Fruit fly (Drosophila melanogaster): ENCODE data around the gene dpr5.
A peak's percentile ranks its signal among the peaks of the same experiment; 100 is the strongest.

Gene dpr5

DNA sequence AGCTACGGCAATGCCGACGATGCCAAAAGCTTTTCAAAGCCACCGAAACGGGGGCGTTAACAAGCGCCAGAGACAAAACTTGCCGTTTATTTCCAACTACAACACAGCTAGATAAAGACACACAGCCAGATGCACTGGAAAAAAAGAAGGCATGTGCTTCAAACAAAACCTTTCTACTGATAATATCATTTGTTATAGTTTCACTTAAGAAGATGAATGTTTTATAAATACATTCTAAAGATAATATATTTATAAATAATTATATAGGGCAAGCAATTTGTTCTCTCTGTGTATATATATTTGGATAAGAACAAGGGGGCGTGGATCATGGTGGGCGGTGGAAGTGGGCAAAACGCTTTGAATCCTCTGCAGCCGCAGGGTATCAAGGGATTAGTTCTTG is 9.5 kb upstream of the dpr5 start (continued):
- peak; percentile 26 for TF ChIP-seq tap (tag; optimal IDR thresholded peaks at IDR 0.05)
- TF ChIP-seq CG9215 (GFP tag; IDR thresholded peaks at IDR 0.05): no peak
- no peak for TF ChIP-seq chm (GFP tag; IDR thresholded peaks at IDR 0.05)
- peak; percentile 23 for TF ChIP-seq CoRest (tag; optimal IDR thresholded peaks at IDR 0.05)
- TF ChIP-seq Ssrp (tag; optimal IDR thresholded peaks at IDR 0.05): no peak
- no peak for TF ChIP-seq wor (GFP tag; IDR thresholded peaks at IDR 0.05)
- peak in 1 of 2 experiments; percentile 46 for TF ChIP-seq Hr51 (GFP tag; optimal IDR thresholded peaks at IDR 0.05)
- peak; percentile 65 for TF ChIP-seq CG11504 (tag; optimal IDR thresholded peaks at IDR 0.05)
- TF ChIP-seq ci (GFP tag; IDR thresholded peaks at IDR 0.05): peak; percentile 35; the same call in 1 of the 3 replicates
- TF ChIP-seq sens-2 (GFP tag; IDR thresholded peaks at IDR 0.05): no peak
- no peak for TF ChIP-seq CG10565 (GFP tag; optimal IDR thresholded peaks at IDR 0.05)
- no peak for TF ChIP-seq dysf (GFP tag; IDR thresholded peaks at IDR 0.05)
- TF ChIP-seq Dek (tag; optimal IDR thresholded peaks at IDR 0.05): peak; percentile 25
- TF ChIP-seq Oli (tag; optimal IDR thresholded peaks at IDR 0.05): peak; percentile 22
- TF ChIP-seq D19A (tag; optimal IDR thresholded peaks at IDR 0.05): no peak
- peak; percentile 33 for TF ChIP-seq Sox102F (GFP tag; optimal IDR thresholded peaks at IDR 0.05)
- peak; percentile 43 for TF ChIP-seq CG15269 (tag; optimal IDR thresholded peaks at IDR 0.05)
- TF ChIP-seq hkb (optimal IDR thresholded peaks at IDR 0.05): no peak
- peak; percentile 29; the same call in 1 of the 2 replicates for TF ChIP-seq hkb (GFP tag; IDR thresholded peaks at IDR 0.05)
- no peak for TF ChIP-seq bowl (GFP tag; IDR thresholded peaks at IDR 0.05)
- TF ChIP-seq slbo (GFP tag; IDR thresholded peaks at IDR 0.05): peak; percentile 31; the same call in 1 of the 2 replicates
- TF ChIP-seq dmrt99B (tag; optimal IDR thresholded peaks at IDR 0.05): peak; percentile 61
- no peak for TF ChIP-seq Atf3 (GFP tag; optimal IDR thresholded peaks at IDR 0.05)
- TF ChIP-seq dpn (GFP tag; optimal IDR thresholded peaks at IDR 0.05): peak in 1 of 2 experiments; percentile 10
- peak; percentile 13 for TF ChIP-seq ind (GFP tag; optimal IDR thresholded peaks at IDR 0.05)
- TF ChIP-seq Ptx1 (GFP tag; IDR thresholded peaks at IDR 0.05): peak; percentile 53
- no peak for TF ChIP-seq gfzf (GFP tag; optimal IDR thresholded peaks at IDR 0.05)
- TF ChIP-seq Jarid2 (GFP tag; optimal IDR thresholded peaks at IDR 0.05): no peak
- TF ChIP-seq scrt (GFP tag; optimal IDR thresholded peaks at IDR 0.05): peak; percentile 17
- no peak for TF ChIP-seq Hey (tag; optimal IDR thresholded peaks at IDR 0.05)
- TF ChIP-seq Hmr (GFP tag; optimal IDR thresholded peaks at IDR 0.05): peak; percentile 52
- no peak for TF ChIP-seq CG8388 (GFP tag; optimal IDR thresholded peaks at IDR 0.05)
- no peak for TF ChIP-seq bcd (GFP tag; optimal IDR thresholded peaks at IDR 0.05)
- TF ChIP-seq Blimp-1 (GFP tag; optimal IDR thresholded peaks at IDR 0.05): no peak
- TF ChIP-seq NC2β (GFP tag; optimal IDR thresholded peaks at IDR 0.05): no peak
- TF ChIP-seq CG2678 (tag; optimal IDR thresholded peaks at IDR 0.05): peak; percentile 64
- peak; percentile 7 for TF ChIP-seq CG3281 (GFP tag; optimal IDR thresholded peaks at IDR 0.05)
- TF ChIP-seq CG8924 (tag; optimal IDR thresholded peaks at IDR 0.05): peak; percentile 31
- no peak for TF ChIP-seq nom (GFP tag; optimal IDR thresholded peaks at IDR 0.05)
- no peak for TF ChIP-seq Doc3 (GFP tag; IDR thresholded peaks at IDR 0.05; ENCODE audit: partially characterized antibody)
- peak; percentile 22 for TF ChIP-seq Fer3 (tag; optimal IDR thresholded peaks at IDR 0.05)
- no peak for TF ChIP-seq CG6654 (GFP tag; optimal IDR thresholded peaks at IDR 0.05)
- no peak for TF ChIP-seq luna (GFP tag; optimal IDR thresholded peaks at IDR 0.05)
- no peak for TF ChIP-seq Pdp1 (GFP tag; optimal IDR thresholded peaks at IDR 0.05)
- TF ChIP-seq CG33557 (GFP tag; optimal IDR thresholded peaks at IDR 0.05): no peak
- no peak for TF ChIP-seq da (GFP tag; optimal IDR thresholded peaks at IDR 0.05)
- TF ChIP-seq stc (GFP tag; IDR thresholded peaks at IDR 0.05): no peak
- TF ChIP-seq vvl (GFP tag; IDR thresholded peaks at IDR 0.05): no peak
- peak; percentile 4 for TF ChIP-seq sug (tag; optimal IDR thresholded peaks at IDR 0.05)
- TF ChIP-seq pan (optimal IDR thresholded peaks at IDR 0.05): no peak
- TF ChIP-seq pan (GFP tag; optimal IDR thresholded peaks at IDR 0.05 in 1 of 2, IDR thresholded peaks at IDR 0.05 in 1 of 2): no peak
